Worm (Caenorhabditis elegans): ENCODE results near the gene F11D11.22.

F11D11.22 gene

DNA sequence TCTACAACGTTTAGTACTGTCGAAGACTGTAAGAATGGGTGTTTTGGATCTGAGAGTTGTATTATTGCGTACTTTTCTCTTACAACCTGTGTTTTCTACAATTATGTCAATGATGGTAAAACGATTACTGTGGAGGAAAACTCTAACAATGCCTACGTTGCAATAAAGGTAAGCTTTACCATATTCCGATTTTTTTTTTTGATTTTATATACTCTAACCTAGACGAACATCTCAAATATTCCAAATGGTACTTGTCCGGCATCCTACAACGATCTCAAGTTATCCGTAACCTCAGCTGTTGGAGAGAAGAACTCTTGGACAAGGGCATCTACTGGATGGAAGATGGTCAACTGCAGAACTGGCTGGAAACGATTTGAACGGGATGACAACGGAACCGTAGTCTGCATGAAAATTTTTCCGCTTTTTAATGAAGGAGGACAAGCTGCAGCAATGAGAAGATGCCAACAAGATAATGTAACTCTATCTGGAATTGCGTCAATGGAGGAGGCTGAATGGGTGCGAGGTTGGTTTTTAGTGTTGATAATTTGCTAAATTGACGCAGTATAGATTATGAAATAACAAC is 9.8 kb downstream of the F11D11.22 start:
- TF ChIP-seq zip-5 (tag; optimal IDR thresholded peaks at IDR 0.05) (no peak), pha-4 (tag; optimal IDR thresholded peaks at IDR 0.05) (no peak), hlh-30 (tag; optimal IDR thresholded peaks at IDR 0.05; ENCODE audit: insufficient read depth) (no peak), hlh-13 (GFP tag; optimal IDR thresholded peaks at IDR 0.05) (no peak), syd-9 (tag; optimal IDR thresholded peaks at IDR 0.05) (no peak), sdc-2 (tag; optimal IDR thresholded peaks at IDR 0.05) (no peak), ceh-22 (tag; optimal IDR thresholded peaks at IDR 0.05) (no peak), eyg-1 (tag; optimal IDR thresholded peaks at IDR 0.05) (no peak), unc-3 (GFP tag; conservative IDR thresholded peaks at IDR 0.05) (no peak), unc-3 (tag; optimal IDR thresholded peaks at IDR 0.05) (no peak), ama-1 (optimal IDR thresholded peaks at IDR 0.05) (no peak), unc-86 (tag; optimal IDR thresholded peaks at IDR 0.05) (no peak), ceh-31 (tag; optimal IDR thresholded peaks at IDR 0.05) (no peak), ceh-19 (GFP tag; optimal IDR thresholded peaks at IDR 0.05) (no peak), lin-11 (tag; optimal IDR thresholded peaks at IDR 0.05) (no peak)

DNA sequence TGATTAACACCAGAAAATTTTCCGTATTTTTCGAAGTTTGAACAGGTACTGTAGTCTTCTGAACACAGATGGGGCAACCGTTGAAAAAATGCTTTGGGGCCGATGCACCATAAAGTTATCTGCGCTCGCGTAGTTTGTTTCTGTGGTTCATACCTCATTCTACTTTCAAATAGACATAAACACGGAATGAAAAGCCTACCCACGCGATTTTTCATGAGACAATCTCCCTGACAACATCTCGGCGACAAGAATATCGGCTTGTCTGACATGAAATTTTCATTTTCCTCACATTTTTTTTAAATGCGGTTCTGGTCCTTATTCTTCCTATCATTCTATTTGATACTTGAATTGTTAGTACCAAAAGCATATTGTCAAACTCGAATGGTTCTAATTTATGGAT is 10.6 kb downstream of the F11D11.22 start, which contains the start of gene clec-257:
Gene clec-257 (plus strand): TSS at position 301 of the 400 bp plus-strand sequence.
- TF ChIP-seq ama-1 (optimal IDR thresholded peaks at IDR 0.05) (no peak), npax-4 (tag; optimal IDR thresholded peaks at IDR 0.05) (no peak), ceh-45 (GFP tag; IDR thresholded peaks at IDR 0.05) (no peak), tbx-2 (tag; optimal IDR thresholded peaks at IDR 0.05) (no peak), ceh-34 (tag; optimal IDR thresholded peaks at IDR 0.05) (no peak), unc-55 (GFP tag; optimal IDR thresholded peaks at IDR 0.05) (no peak), ztf-16 (tag; optimal IDR thresholded peaks at IDR 0.05) (no peak), K02D7.2 (tag; optimal IDR thresholded peaks at IDR 0.05) (no peak)

DNA sequence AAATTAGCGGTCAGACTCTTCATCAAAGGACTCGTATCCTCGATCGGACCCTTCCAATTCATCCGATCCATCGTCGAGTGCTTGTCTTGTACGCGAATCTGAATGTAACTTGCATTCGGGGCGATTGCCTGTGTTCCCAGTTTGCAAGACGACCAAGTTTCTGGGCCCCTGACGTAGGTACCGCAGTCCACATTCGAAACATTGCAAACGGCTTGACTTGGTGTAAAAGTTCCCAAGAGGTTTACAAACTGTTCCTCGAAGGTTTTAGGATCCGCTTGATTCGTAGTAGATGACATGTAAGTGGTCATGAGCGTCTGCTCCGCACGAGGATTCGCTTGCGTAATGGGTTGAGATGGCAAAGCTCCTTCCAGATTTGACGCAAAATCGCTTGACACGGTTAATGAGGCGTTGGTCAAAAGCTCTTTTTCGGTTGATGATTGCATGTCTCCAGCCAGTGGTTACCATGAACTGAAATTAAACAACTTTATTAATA is 14.1 kb downstream of the F11D11.22 start, which contains the start of gene Y17D7B.4:
Gene Y17D7B.4 (minus strand): TSS at position 443 of the 493 bp plus-strand sequence.
- no peak for TF ChIP-seq dmd-4 (tag; optimal IDR thresholded peaks at IDR 0.05; ENCODE audit: borderline replicate concordance)
- no peak for TF ChIP-seq hlh-6 (tag; optimal IDR thresholded peaks at IDR 0.05)
- no peak for TF ChIP-seq unc-86 (tag; optimal IDR thresholded peaks at IDR 0.05)
- TF ChIP-seq tbx-7 (tag; optimal IDR thresholded peaks at IDR 0.05), result no peak
- no peak for TF ChIP-seq madf-2 (tag; optimal IDR thresholded peaks at IDR 0.05)
- no peak for TF ChIP-seq pqm-1 (tag; optimal IDR thresholded peaks at IDR 0.05)
- TF ChIP-seq odd-2 (tag; optimal IDR thresholded peaks at IDR 0.05), result no peak
- TF ChIP-seq C38D4.7 (GFP tag; optimal IDR thresholded peaks at IDR 0.05), result no peak
- no peak for TF ChIP-seq ama-1 (optimal IDR thresholded peaks at IDR 0.05)
- TF ChIP-seq ceh-31 (tag; optimal IDR thresholded peaks at IDR 0.05), result no peak
- no peak for TF ChIP-seq pros-1 (tag; optimal IDR thresholded peaks at IDR 0.05)
- no peak for TF ChIP-seq ceh-14 (tag; optimal IDR thresholded peaks at IDR 0.05)
- TF ChIP-seq pag-3 (tag; optimal IDR thresholded peaks at IDR 0.05; ENCODE audit: borderline replicate concordance), result no peak
- no peak for TF ChIP-seq ceh-19 (GFP tag; optimal IDR thresholded peaks at IDR 0.05)
- no peak for TF ChIP-seq ahr-1 (tag; optimal IDR thresholded peaks at IDR 0.05)
- no peak for TF ChIP-seq ceh-2 (tag; optimal IDR thresholded peaks at IDR 0.05)
- no peak for TF ChIP-seq Y22D7AL.16 (tag; optimal IDR thresholded peaks at IDR 0.05)

DNA sequence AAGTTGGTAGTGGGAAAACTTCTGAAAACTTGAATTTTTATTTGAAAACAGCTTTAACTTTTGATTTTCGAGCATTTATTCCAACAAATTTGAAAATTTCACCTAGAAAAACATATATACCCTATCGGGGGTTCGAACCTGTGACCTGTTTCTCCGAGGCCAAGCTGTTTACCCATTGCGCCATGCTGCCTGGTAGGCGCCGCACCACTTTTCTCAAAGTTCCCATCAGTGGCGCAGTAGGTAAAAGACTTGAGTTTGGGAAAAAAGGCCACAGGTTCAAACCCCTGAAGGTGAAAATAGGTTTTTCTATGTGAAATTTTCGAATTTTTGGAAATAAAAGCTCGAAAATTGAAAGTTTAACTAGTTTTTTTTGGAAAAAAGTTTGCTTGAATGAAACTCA is 18.5 kb downstream of the F11D11.22 start:
- TF ChIP-seq hlh-30 (tag; optimal IDR thresholded peaks at IDR 0.05; ENCODE audit: insufficient read depth) (no peak), rnt-1 (tag; optimal IDR thresholded peaks at IDR 0.05) (no peak), zip-5 (tag; optimal IDR thresholded peaks at IDR 0.05) (no peak)

Measured in whole organism, late embryonic.